Fruit fly (Drosophila melanogaster) whole organism, embryonic: Measurements from ENCODE around the gene CG9577.
A peak's percentile ranks its signal among the peaks of the same experiment; 100 is the strongest.

Source experiments
- Aef1 ChIP-seq: fragments of 200-800 bp; sonication (Bioruptor generic); IDR thresholded peaks from 3 replicates; pipeline ENCODE4 v1.3.6; 2022; ENCODE audit warnings: missing biosample characterization, missing genetic modification characterization
- BEAF-32 ChIP-seq: fragments of 200-800 bp; sonication (Bioruptor generic); optimal IDR thresholded peaks from 3 replicates; lab custom pipeline; 2017; ENCODE audit warnings: missing biosample characterization, missing genetic modification characterization, mild to moderate bottlenecking, moderate library complexity, missing genetic modification reagents
- Bdp1 ChIP-seq: fragments of 200-800 bp; sonication (Bioruptor generic); optimal IDR thresholded peaks from 3 replicates; lab custom pipeline; 2016; ENCODE audit warnings: missing biosample characterization, missing genetic modification characterization
- CG11560 ChIP-seq: fragments of 200-800 bp; sonication (Bioruptor generic); IDR thresholded peaks from 3 replicates; pipeline ENCODE4 v1.3.6; 2022; ENCODE audit warnings: missing biosample characterization, missing genetic modification characterization
- CG12299 ChIP-seq: fragments of 200-800 bp; sonication (Bioruptor generic); optimal IDR thresholded peaks from 2 replicates; lab custom pipeline; 2018; ENCODE audit warnings: missing biosample characterization, mild to moderate bottlenecking, missing genetic modification characterization
- CG13775 ChIP-seq: fragments of 200-800 bp; sonication (Bioruptor generic); optimal IDR thresholded peaks from 3 replicates; lab custom pipeline; 2017; ENCODE audit warnings: missing biosample characterization, mild to moderate bottlenecking, missing genetic modification characterization
- CG15601 ChIP-seq: fragments of 200-800 bp; sonication (Bioruptor generic); optimal IDR thresholded peaks from 3 replicates; lab custom pipeline; 2019; ENCODE audit warnings: missing biosample characterization, mild to moderate bottlenecking, missing genetic modification characterization, moderate library complexity
- CG1647 ChIP-seq: fragments of 200-800 bp; sonication (Bioruptor generic); optimal IDR thresholded peaks from 3 replicates; lab custom pipeline; 2016; ENCODE audit warnings: missing biosample characterization, missing genetic modification characterization
- CG17359 ChIP-seq: fragments of 200-800 bp; sonication (Bioruptor generic); optimal IDR thresholded peaks from 3 replicates; lab custom pipeline; 2018; ENCODE audit warnings: missing biosample characterization, mild to moderate bottlenecking, missing genetic modification characterization, moderate library complexity
- CG17568 ChIP-seq: fragments of 200-800 bp; sonication (Bioruptor generic); optimal IDR thresholded peaks from 2 replicates; lab custom pipeline; 2018; ENCODE audit warnings: missing biosample characterization, mild to moderate bottlenecking, missing genetic modification characterization, moderate library complexity
- CG18764 ChIP-seq: fragments of 200-800 bp; sonication (Bioruptor generic); optimal IDR thresholded peaks from 3 replicates; lab custom pipeline; 2016; ENCODE audit warnings: missing biosample characterization, missing genetic modification characterization
- CG32767 ChIP-seq: fragments of 200-800 bp; sonication (Bioruptor generic); IDR thresholded peaks from 2 replicates; pipeline ENCODE4 v1.3.6; 2022; ENCODE audit warnings: missing biosample characterization, missing genetic modification characterization
- CG32772 ChIP-seq: fragments of 200-800 bp; sonication (Bioruptor generic); IDR thresholded peaks from 2 replicates; pipeline ENCODE4 v1.3.6; 2022; ENCODE audit warnings: missing biosample characterization, missing genetic modification characterization
- CG3281 ChIP-seq: fragments of 200-800 bp; sonication (Bioruptor generic); optimal IDR thresholded peaks from 3 replicates; lab custom pipeline; 2017; ENCODE audit warnings: missing biosample characterization, mild to moderate bottlenecking, missing genetic modification characterization
- CG5953 ChIP-seq: fragments of 200-800 bp; sonication (Bioruptor generic); IDR thresholded peaks from 2 replicates; pipeline ENCODE4 v1.3.6; 2022; ENCODE audit warnings: missing biosample characterization, missing genetic modification characterization
- CG6254 ChIP-seq: fragments of 200-800 bp; sonication (Bioruptor generic); optimal IDR thresholded peaks from 3 replicates; lab custom pipeline; 2017; ENCODE audit warnings: mild to moderate bottlenecking, missing biosample characterization, missing genetic modification reagents, missing genetic modification characterization
- CG7987 ChIP-seq: fragments of 200-800 bp; sonication (Bioruptor generic); optimal IDR thresholded peaks from 2 replicates; lab custom pipeline; 2018; ENCODE audit warnings: missing biosample characterization, mild to moderate bottlenecking, missing genetic modification characterization, moderate library complexity
- CG8089 ChIP-seq: fragments of 200-800 bp; sonication (Bioruptor generic); optimal IDR thresholded peaks from 3 replicates; lab custom pipeline; 2016; ENCODE audit warnings: missing biosample characterization, missing genetic modification characterization
- CG9215 ChIP-seq: fragments of 200-800 bp; sonication (Bioruptor generic); IDR thresholded peaks from 2 replicates; pipeline ENCODE4 v1.3.6; 2022; ENCODE audit warnings: missing biosample characterization, missing genetic modification characterization
- CG9437 ChIP-seq: fragments of 200-800 bp; sonication (Bioruptor generic); optimal IDR thresholded peaks from 2 replicates; lab custom pipeline; 2018; ENCODE audit warnings: missing biosample characterization, mild to moderate bottlenecking, missing genetic modification characterization
- CG9876 ChIP-seq: fragments of 200-800 bp; sonication (Bioruptor generic); optimal IDR thresholded peaks from 2 replicates; lab custom pipeline; 2016; ENCODE audit warnings: missing biosample characterization, missing genetic modification characterization
- CTCF ChIP-seq: fragments of 200-800 bp; sonication (Bioruptor generic); optimal IDR thresholded peaks from 2 replicates; lab custom pipeline; 2017; ENCODE audit warnings: missing biosample characterization, mild to moderate bottlenecking, missing genetic modification characterization, moderate library complexity
- Drgx ChIP-seq: fragments of 200-800 bp; sonication (Bioruptor generic); IDR thresholded peaks from 2 replicates; pipeline ENCODE4 v1.3.6; 2022; ENCODE audit warnings: missing biosample characterization, missing genetic modification characterization
- H2.0 ChIP-seq: fragments of 200-800 bp; sonication (Bioruptor generic); IDR thresholded peaks from 2 replicates; pipeline ENCODE4 v1.3.6; 2022; ENCODE audit warnings: missing biosample characterization, missing genetic modification characterization
- HmgD ChIP-seq: fragments of 200-800 bp; sonication (Bioruptor generic); optimal IDR thresholded peaks from 3 replicates; lab custom pipeline; 2016; ENCODE audit warnings: missing biosample characterization, missing genetic modification characterization
- Jarid2 ChIP-seq: fragments of 200-800 bp; sonication (Bioruptor generic); optimal IDR thresholded peaks from 3 replicates; lab custom pipeline; 2017; ENCODE audit warnings: mild to moderate bottlenecking, missing biosample characterization, missing genetic modification reagents, missing genetic modification characterization
- Tbp ChIP-seq: fragments of >200 bp; optimal IDR thresholded peaks from 2 replicates; lab custom pipeline; 2018; ENCODE audit warnings: missing biosample characterization, missing genetic modification characterization
- bcd ChIP-seq: fragments of 200-800 bp; sonication (Bioruptor generic); optimal IDR thresholded peaks from 2 replicates; lab custom pipeline; 2017; ENCODE audit warnings: missing biosample characterization, mild to moderate bottlenecking, missing genetic modification characterization
- cato ChIP-seq: fragments of 200-800 bp; sonication (Bioruptor generic); optimal IDR thresholded peaks from 2 replicates; lab custom pipeline; 2016; ENCODE audit warnings: missing biosample characterization, missing genetic modification characterization, borderline replicate concordance
- chn ChIP-seq: fragments of 200-800 bp; sonication (Bioruptor generic); optimal IDR thresholded peaks from 2 replicates; lab custom pipeline; 2016; ENCODE audit warnings: missing biosample characterization, missing genetic modification characterization
- croc ChIP-seq: fragments of 200-800 bp; sonication (Bioruptor generic); conservative IDR thresholded peaks from 3 replicates; pipeline ENCODE4 v1.3.6; 2022; ENCODE audit warnings: missing biosample characterization, missing genetic modification characterization
- dan ChIP-seq: fragments of 200-800 bp; sonication (Bioruptor generic); IDR thresholded peaks from 2 replicates; pipeline ENCODE4 v1.3.6; 2022; ENCODE audit warnings: missing biosample characterization, missing genetic modification characterization
- ewg ChIP-seq: fragments of 200-800 bp; sonication (Bioruptor generic); optimal IDR thresholded peaks from 3 replicates; lab custom pipeline; 2017; ENCODE audit warnings: mild to moderate bottlenecking, missing biosample characterization, missing genetic modification reagents, missing genetic modification characterization
- gem ChIP-seq: fragments of 200-800 bp; sonication (Bioruptor generic); optimal IDR thresholded peaks from 2 replicates; lab custom pipeline; 2019; ENCODE audit warnings: missing biosample characterization, mild to moderate bottlenecking, missing genetic modification characterization, moderate library complexity
- grn ChIP-seq: fragments of 200-800 bp; sonication (Bioruptor generic); optimal IDR thresholded peaks from 3 replicates; lab custom pipeline; 2017; ENCODE audit warnings: missing biosample characterization, missing genetic modification characterization
- hkb ChIP-seq, 2 experiments: fragments of 200-800 bp in 1 of 2; fragments of >200 bp in 1 of 2; sonication (Bioruptor generic) in 1 of 2; IDR thresholded peaks in 1 of 2; optimal IDR thresholded peaks in 1 of 2; 2 replicates each; pipeline versions ENCODE4 v1.3.6 to Lab custom; 2017 to 2022; ENCODE audit warnings: missing biosample characterization in 1 of 2, missing genetic modification characterization in 1 of 2
- hth ChIP-seq: fragments of >200 bp; optimal IDR thresholded peaks from 2 replicates; lab custom pipeline; 2017; ENCODE audit warnings: inconsistent platforms
- kah ChIP-seq: fragments of 200-800 bp; sonication (Bioruptor generic); optimal IDR thresholded peaks from 2 replicates; lab custom pipeline; 2018; ENCODE audit warnings: missing biosample characterization, mild to moderate bottlenecking, missing genetic modification characterization
- klu ChIP-seq: fragments of 200-800 bp; sonication (Bioruptor generic); IDR thresholded peaks from 2 replicates; pipeline ENCODE4 v1.3.6; 2022; ENCODE audit warnings: missing biosample characterization, missing genetic modification characterization
- lov ChIP-seq, 2 experiments: fragments of 200-800 bp in 1 of 2; fragments of >200 bp in 1 of 2; sonication (Bioruptor generic) in 1 of 2; IDR thresholded peaks in 1 of 2; optimal IDR thresholded peaks in 1 of 2; 2 replicates in 1 of 2; 3 replicates in 1 of 2; pipeline versions ENCODE4 v1.3.6 to Lab custom; 2017 to 2022; ENCODE audit warnings: missing biosample characterization in 1 of 2, missing genetic modification characterization in 1 of 2
- luna ChIP-seq: fragments of 200-800 bp; sonication (Bioruptor generic); optimal IDR thresholded peaks from 2 replicates; lab custom pipeline; 2016; ENCODE audit warnings: missing biosample characterization, missing genetic modification characterization
- pan ChIP-seq, 4 experiments: fragments of >200 bp in 3 of 4; fragments of 200-800 bp in 1 of 4; sonication (Bioruptor generic) in 1 of 4; optimal IDR thresholded peaks in 3 of 4; IDR thresholded peaks in 1 of 4; 2 replicates each; pipeline versions ENCODE4 v1.3.6 to Lab custom; 2017 to 2022; ENCODE audit warnings: missing biosample characterization in 2 of 4, missing genetic modification characterization in 2 of 4, mixed read lengths in 1 of 4
- pho ChIP-seq: fragments of 200-800 bp; sonication (Bioruptor generic); optimal IDR thresholded peaks from 2 replicates; lab custom pipeline; 2016; ENCODE audit warnings: missing biosample characterization, missing genetic modification characterization
- repo ChIP-seq: fragments of 200-800 bp; sonication (Bioruptor generic); optimal IDR thresholded peaks from 2 replicates; lab custom pipeline; 2016; ENCODE audit warnings: missing biosample characterization, missing genetic modification characterization
- shn ChIP-seq: fragments of 200-800 bp; sonication (Bioruptor generic); optimal IDR thresholded peaks from 3 replicates; lab custom pipeline; 2016; ENCODE audit warnings: missing biosample characterization, missing genetic modification characterization
- sisA ChIP-seq: fragments of 200-800 bp; sonication (Bioruptor generic); IDR thresholded peaks from 2 replicates; pipeline ENCODE4 v1.3.6; 2022; ENCODE audit warnings: missing biosample characterization, missing genetic modification characterization
- tll ChIP-seq, 2 experiments: fragments of 200-800 bp in 1 of 2; fragments of >200 bp in 1 of 2; sonication (Bioruptor generic) in 1 of 2; optimal IDR thresholded peaks; 2 replicates each; lab custom pipeline; 2017 to 2019; ENCODE audit warnings: missing biosample characterization in 2 of 2, missing genetic modification characterization in 2 of 2, mild to moderate bottlenecking in 1 of 2, moderate library complexity in 1 of 2
- vnd ChIP-seq: fragments of 200-800 bp; sonication (Bioruptor generic); IDR thresholded peaks from 3 replicates; pipeline ENCODE4 v1.3.6; 2022; ENCODE audit warnings: missing biosample characterization, missing genetic modification characterization; ENCODE audit not compliant: partially characterized antibody
- zen2 ChIP-seq: fragments of 200-800 bp; sonication (Bioruptor generic); IDR thresholded peaks from 3 replicates; pipeline ENCODE4 v1.3.6; 2022; ENCODE audit warnings: missing biosample characterization, missing genetic modification characterization; ENCODE audit not compliant: partially characterized antibody

Gene CG9577

dm6 chrX:20173464-20173995 is 7.1 kb downstream of the CG9577 start, which contains the start of gene AnxB10 (continued):
- TF ChIP-seq zen2 (GFP tag; lab: Robert Waterston, UW) (no peak), CG12299 (no peak), repo (GFP tag; lab: Kevin White, UChicago) (peak; percentile 58), hth (lab: Kevin White, UChicago) (no peak), pho (no peak), CG17359 (tag; lab: Kevin White, UChicago) (peak; percentile 57), Aef1 (GFP tag; lab: Robert Waterston, UW) (peak; percentile 47; the same call in 2 of the 3 replicates), cato (GFP tag; lab: Kevin White, UChicago) (peak; percentile 16), Drgx (GFP tag; lab: Robert Waterston, UW) (peak; percentile 93), tll (GFP tag; optimal IDR thresholded peaks at IDR 0.05; lab: Kevin White, UChicago) (no peak), sisA (peak; percentile 43; the same call in 1 of the 2 replicates), Bdp1 (peak; percentile 1), HmgD (GFP tag; lab: Kevin White, UChicago) (no peak), CG5953 (GFP tag; lab: Robert Waterston, UW) (no peak), Tbp (no peak), croc (GFP tag; lab: Robert Waterston, UW) (peak; percentile 26; the same call in 1 of the 3 replicates), CTCF (GFP tag; lab: Kevin White, UChicago) (no peak), H2.0 (GFP tag; lab: Robert Waterston, UW) (no peak), BEAF-32 (GFP tag; lab: Kevin White, UChicago) (no peak), CG9215 (GFP tag; lab: Robert Waterston, UW) (peak; percentile 29; the same call in 1 of the 2 replicates), bcd (peak; percentile 75), ewg (peak; percentile 31), CG17568 (GFP tag; lab: Kevin White, UChicago) (no peak), gem (tag; lab: Kevin White, UChicago) (peak; percentile 74), luna (GFP tag; lab: Kevin White, UChicago) (no peak), Jarid2 (GFP tag; lab: Kevin White, UChicago) (peak; percentile 10), CG9876 (GFP tag; lab: Kevin White, UChicago) (no peak), dan (no peak), CG8089 (GFP tag; lab: Kevin White, UChicago) (peak; percentile 35), grn (no peak), CG15601 (tag; lab: Kevin White, UChicago) (peak; percentile 7), CG32767 (GFP tag; lab: Robert Waterston, UW) (0 out of 2 replicates have a peak, but pooled peaks have one; percentile 18), lov (optimal IDR thresholded peaks at IDR 0.05; lab: Kevin White, UChicago) (no peak), lov (GFP tag; IDR thresholded peaks at IDR 0.05; lab: Robert Waterston, UW) (no peak), hkb (optimal IDR thresholded peaks at IDR 0.05; lab: Kevin White, UChicago) (no peak), hkb (GFP tag; IDR thresholded peaks at IDR 0.05; lab: Robert Waterston, UW) (peak; percentile 67), CG11560 (tag; lab: Robert Waterston, UW) (0 out of 3 replicates have a peak, but pooled peaks have one; percentile 7), CG1647 (GFP tag; lab: Kevin White, UChicago) (peak; percentile 11), vnd (no peak), pan (optimal IDR thresholded peaks at IDR 0.05; lab: Kevin White, UChicago) (no peak), pan (GFP tag; optimal IDR thresholded peaks at IDR 0.05 in 1 of 2, IDR thresholded peaks at IDR 0.05 in 1 of 2) (peak in 1 of 2 experiments; percentile 66), kah (no peak), klu (GFP tag; lab: Robert Waterston, UW) (no peak), CG13775 (GFP tag; lab: Kevin White, UChicago) (peak; percentile 50), shn (no peak), CG6254 (GFP tag; lab: Kevin White, UChicago) (peak; percentile 32), chn (peak; percentile 44), CG3281 (GFP tag; lab: Kevin White, UChicago) (peak; percentile 75), CG32772 (GFP tag; lab: Robert Waterston, UW) (0 out of 2 replicates have a peak, but pooled peaks have one; percentile 25), CG18764 (GFP tag; lab: Kevin White, UChicago) (peak; percentile 31), CG7987 (no peak), CG9437 (GFP tag; lab: Kevin White, UChicago) (peak; percentile 49)
